Fruit fly (Drosophila melanogaster) whole organism, embryonic: Measurements from ENCODE around the gene CG6149.

Experiments
- Adf1 ChIP-seq: fragments of 200-800 bp; sonication (Bioruptor generic); IDR thresholded peaks from 2 replicates; pipeline ENCODE4 v1.3.6; 2022; ENCODE audit warnings: missing biosample characterization, missing genetic modification characterization
- B-H2 ChIP-seq: fragments of 200-800 bp; sonication (Bioruptor generic); optimal IDR thresholded peaks from 2 replicates; lab custom pipeline; 2018; ENCODE audit warnings: missing biosample characterization, mild to moderate bottlenecking, missing genetic modification characterization
- BtbVII ChIP-seq: fragments of 200-800 bp; sonication (Bioruptor generic); optimal IDR thresholded peaks from 3 replicates; lab custom pipeline; 2017; ENCODE audit warnings: missing biosample characterization, mild to moderate bottlenecking, missing genetic modification characterization
- CG11456 ChIP-seq: fragments of 200-800 bp; sonication (Bioruptor generic); IDR thresholded peaks from 3 replicates; pipeline ENCODE4 v1.3.6; 2022; ENCODE audit warnings: missing biosample characterization, missing genetic modification characterization
- CG12104 ChIP-seq: fragments of 200-800 bp; sonication (Bioruptor generic); optimal IDR thresholded peaks from 3 replicates; lab custom pipeline; 2016; ENCODE audit warnings: missing biosample characterization, missing genetic modification characterization
- CG13775 ChIP-seq: fragments of 200-800 bp; sonication (Bioruptor generic); optimal IDR thresholded peaks from 3 replicates; lab custom pipeline; 2017; ENCODE audit warnings: missing biosample characterization, mild to moderate bottlenecking, missing genetic modification characterization
- CG15601 ChIP-seq: fragments of 200-800 bp; sonication (Bioruptor generic); optimal IDR thresholded peaks from 3 replicates; lab custom pipeline; 2019; ENCODE audit warnings: missing biosample characterization, mild to moderate bottlenecking, missing genetic modification characterization, moderate library complexity
- CG1792 ChIP-seq: fragments of 200-800 bp; sonication (Bioruptor generic); optimal IDR thresholded peaks from 2 replicates; lab custom pipeline; 2016; ENCODE audit warnings: missing biosample characterization, missing genetic modification characterization
- CG31388 ChIP-seq: fragments of 200-800 bp; sonication (Bioruptor generic); optimal IDR thresholded peaks from 2 replicates; lab custom pipeline; 2016; ENCODE audit warnings: missing biosample characterization, missing genetic modification characterization
- CG3281 ChIP-seq: fragments of 200-800 bp; sonication (Bioruptor generic); optimal IDR thresholded peaks from 3 replicates; lab custom pipeline; 2017; ENCODE audit warnings: missing biosample characterization, mild to moderate bottlenecking, missing genetic modification characterization
- CG3726 ChIP-seq: fragments of 200-800 bp; sonication (Bioruptor generic); IDR thresholded peaks from 3 replicates; pipeline ENCODE4, ENCODE4 v1.3.6; 2022; ENCODE audit warnings: missing biosample characterization, missing genetic modification characterization
- CG3838 ChIP-seq: fragments of 200-800 bp; sonication (Bioruptor generic); optimal IDR thresholded peaks from 3 replicates; lab custom pipeline; 2016; ENCODE audit warnings: missing biosample characterization, missing genetic modification characterization
- CG4854 ChIP-seq: fragments of 200-800 bp; sonication (Bioruptor generic); optimal IDR thresholded peaks from 2 replicates; lab custom pipeline; 2016; ENCODE audit warnings: missing biosample characterization, missing genetic modification characterization, inconsistent platforms
- CG6765 ChIP-seq: fragments of 200-800 bp; sonication (Bioruptor generic); optimal IDR thresholded peaks from 3 replicates; lab custom pipeline; 2017; ENCODE audit warnings: missing biosample characterization, mild to moderate bottlenecking, missing genetic modification characterization
- CG7963 ChIP-seq: fragments of 200-800 bp; sonication (Bioruptor generic); IDR thresholded peaks from 3 replicates; pipeline ENCODE4 v1.3.6; 2022; ENCODE audit warnings: missing biosample characterization, missing genetic modification characterization; ENCODE audit not compliant: partially characterized antibody
- CG9437 ChIP-seq: fragments of 200-800 bp; sonication (Bioruptor generic); optimal IDR thresholded peaks from 2 replicates; lab custom pipeline; 2018; ENCODE audit warnings: missing biosample characterization, mild to moderate bottlenecking, missing genetic modification characterization
- E2f2 ChIP-seq: fragments of 200-800 bp; sonication (Bioruptor generic); IDR thresholded peaks from 2 replicates; pipeline ENCODE4 v1.3.6; 2022; ENCODE audit warnings: missing biosample characterization, missing genetic modification characterization
- Ets65A ChIP-seq: fragments of 200-800 bp; sonication (Bioruptor generic); peaks from one replicate; lab custom pipeline; 2016; ENCODE audit warnings: missing biosample characterization, missing genetic modification characterization
- Gsc ChIP-seq: fragments of 200-800 bp; sonication (Bioruptor generic); IDR thresholded peaks from 2 replicates; pipeline ENCODE4 v1.3.6; 2022; ENCODE audit warnings: missing biosample characterization, missing genetic modification characterization
- Hey ChIP-seq: fragments of 200-800 bp; sonication (Bioruptor generic); optimal IDR thresholded peaks from 3 replicates; lab custom pipeline; 2018; ENCODE audit warnings: missing biosample characterization, mild to moderate bottlenecking, missing genetic modification characterization
- Jarid2 ChIP-seq: fragments of 200-800 bp; sonication (Bioruptor generic); optimal IDR thresholded peaks from 3 replicates; lab custom pipeline; 2017; ENCODE audit warnings: mild to moderate bottlenecking, missing biosample characterization, missing genetic modification reagents, missing genetic modification characterization
- MESR4 ChIP-seq: fragments of 200-800 bp; sonication (Bioruptor generic); optimal IDR thresholded peaks from 2 replicates; lab custom pipeline; 2018; ENCODE audit warnings: missing biosample characterization, mild to moderate bottlenecking, missing genetic modification characterization, moderate library complexity
- Mrtf ChIP-seq: fragments of 200-800 bp; sonication (Bioruptor generic); IDR thresholded peaks from 3 replicates; pipeline ENCODE4 v1.3.6; 2022; ENCODE audit warnings: missing biosample characterization, missing genetic modification characterization
- Oli ChIP-seq: fragments of 200-800 bp; sonication (Bioruptor generic); optimal IDR thresholded peaks from 2 replicates; lab custom pipeline; 2018; ENCODE audit warnings: missing biosample characterization, mild to moderate bottlenecking, missing genetic modification characterization, moderate library complexity
- Ptx1 ChIP-seq: fragments of 200-800 bp; sonication (Bioruptor generic); IDR thresholded peaks from 2 replicates; pipeline ENCODE4 v1.3.6; 2022; ENCODE audit warnings: missing biosample characterization, missing genetic modification characterization
- Sox102F ChIP-seq: fragments of 200-800 bp; sonication (Bioruptor generic); optimal IDR thresholded peaks from 2 replicates; lab custom pipeline; 2018; ENCODE audit warnings: missing biosample characterization, mild to moderate bottlenecking, missing genetic modification characterization, moderate library complexity
- Ssrp ChIP-seq: fragments of 200-800 bp; sonication (Bioruptor generic); optimal IDR thresholded peaks from 2 replicates; lab custom pipeline; 2018; ENCODE audit warnings: missing biosample characterization, mild to moderate bottlenecking, missing genetic modification characterization, moderate library complexity
- aop ChIP-seq: fragments of 200-800 bp; sonication (Bioruptor generic); IDR thresholded peaks from 2 replicates; pipeline ENCODE4 v1.3.6; 2022; ENCODE audit warnings: missing biosample characterization, missing genetic modification characterization
- ap ChIP-seq: fragments of 200-800 bp; sonication (Bioruptor generic); IDR thresholded peaks from 2 replicates; pipeline ENCODE4 v1.3.6; 2022; ENCODE audit warnings: missing biosample characterization, missing genetic modification characterization
- ase ChIP-seq: fragments of 200-800 bp; sonication (Bioruptor generic); IDR thresholded peaks from 3 replicates; pipeline ENCODE4 v1.3.6; 2022; ENCODE audit warnings: missing biosample characterization, missing genetic modification characterization
- cad ChIP-seq: fragments of >200 bp; optimal IDR thresholded peaks from 2 replicates; lab custom pipeline; 2017; ENCODE audit warnings: missing biosample characterization, missing genetic modification characterization
- chn ChIP-seq: fragments of 200-800 bp; sonication (Bioruptor generic); optimal IDR thresholded peaks from 2 replicates; lab custom pipeline; 2016; ENCODE audit warnings: missing biosample characterization, missing genetic modification characterization
- ci ChIP-seq: fragments of 200-800 bp; sonication (Bioruptor generic); IDR thresholded peaks from 3 replicates; pipeline ENCODE4 v1.3.6; 2022; ENCODE audit warnings: missing biosample characterization, missing genetic modification characterization
- corto ChIP-seq: fragments of 200-800 bp; sonication (Bioruptor generic); optimal IDR thresholded peaks from 2 replicates; lab custom pipeline; 2016; ENCODE audit warnings: missing biosample characterization, mild to moderate bottlenecking, missing genetic modification characterization, moderate library complexity
- croc ChIP-seq: fragments of 200-800 bp; sonication (Bioruptor generic); conservative IDR thresholded peaks from 3 replicates; pipeline ENCODE4 v1.3.6; 2022; ENCODE audit warnings: missing biosample characterization, missing genetic modification characterization
- fd3F ChIP-seq: fragments of 200-800 bp; sonication (Bioruptor generic); optimal IDR thresholded peaks from 2 replicates; lab custom pipeline; 2018; ENCODE audit warnings: missing biosample characterization, mild to moderate bottlenecking, missing genetic modification characterization, moderate library complexity
- fu2 ChIP-seq: fragments of 200-800 bp; sonication (Bioruptor generic); optimal IDR thresholded peaks from 2 replicates; lab custom pipeline; 2016; ENCODE audit warnings: missing biosample characterization, missing genetic modification characterization
- gcm ChIP-seq: fragments of 200-800 bp; sonication (Bioruptor generic); optimal IDR thresholded peaks from 2 replicates; lab custom pipeline; 2019; ENCODE audit warnings: missing biosample characterization, mild to moderate bottlenecking, missing genetic modification characterization, moderate library complexity
- gsb ChIP-seq: fragments of 200-800 bp; sonication (Bioruptor generic); IDR thresholded peaks from 2 replicates; pipeline ENCODE4 v1.3.6; 2022; ENCODE audit warnings: missing biosample characterization, missing genetic modification characterization
- hbn ChIP-seq: fragments of 200-800 bp; sonication (Bioruptor generic); IDR thresholded peaks from 2 replicates; pipeline ENCODE4 v1.3.6; 2022; ENCODE audit warnings: missing biosample characterization, missing genetic modification characterization; ENCODE audit not compliant: partially characterized antibody
- hkb ChIP-seq, 2 experiments: fragments of 200-800 bp in 1 of 2; fragments of >200 bp in 1 of 2; sonication (Bioruptor generic) in 1 of 2; IDR thresholded peaks in 1 of 2; optimal IDR thresholded peaks in 1 of 2; 2 replicates each; pipeline versions ENCODE4 v1.3.6 to Lab custom; 2017 to 2022; ENCODE audit warnings: missing biosample characterization in 1 of 2, missing genetic modification characterization in 1 of 2
- hth ChIP-seq: fragments of >200 bp; optimal IDR thresholded peaks from 2 replicates; lab custom pipeline; 2017; ENCODE audit warnings: inconsistent platforms
- jumu ChIP-seq: fragments of 200-800 bp; sonication (Bioruptor generic); optimal IDR thresholded peaks from 3 replicates; lab custom pipeline; 2016; ENCODE audit warnings: missing biosample characterization, missing genetic modification characterization
- kah ChIP-seq: fragments of 200-800 bp; sonication (Bioruptor generic); optimal IDR thresholded peaks from 2 replicates; lab custom pipeline; 2018; ENCODE audit warnings: missing biosample characterization, mild to moderate bottlenecking, missing genetic modification characterization
- oc ChIP-seq: fragments of 200-800 bp; sonication (Bioruptor generic); optimal IDR thresholded peaks from 2 replicates; lab custom pipeline; 2018; ENCODE audit warnings: missing biosample characterization, mild to moderate bottlenecking, missing genetic modification characterization, moderate library complexity
- onecut ChIP-seq: fragments of 200-800 bp; sonication (Bioruptor generic); IDR thresholded peaks from 2 replicates; pipeline ENCODE4 v1.3.6; 2022; ENCODE audit warnings: missing biosample characterization, missing genetic modification characterization
- sug ChIP-seq: fragments of 200-800 bp; optimal IDR thresholded peaks from 2 replicates; lab custom pipeline; 2019; ENCODE audit warnings: missing biosample characterization, mild to moderate bottlenecking, missing genetic modification characterization, moderate library complexity
- twi ChIP-seq: fragments of 200-800 bp; optimal IDR thresholded peaks from 2 replicates; lab custom pipeline; 2019; ENCODE audit warnings: missing biosample characterization, mild to moderate bottlenecking, missing genetic modification characterization, moderate library complexity
- vnd ChIP-seq: fragments of 200-800 bp; sonication (Bioruptor generic); IDR thresholded peaks from 3 replicates; pipeline ENCODE4 v1.3.6; 2022; ENCODE audit warnings: missing biosample characterization, missing genetic modification characterization; ENCODE audit not compliant: partially characterized antibody
- zen ChIP-seq: fragments of 200-800 bp; sonication (Bioruptor generic); optimal IDR thresholded peaks from 3 replicates; lab custom pipeline; 2018; ENCODE audit warnings: missing biosample characterization, mild to moderate bottlenecking, missing genetic modification characterization, moderate library complexity

CG6149 gene

dm6 chr3L:11408282-11409047 is 26.8 kb downstream of the CG6149 start (continued):
- TF ChIP-seq E2f2 (GFP tag; lab: Robert Waterston, UW) (no peak), Ets65A (GFP tag; lab: Kevin White, UChicago) (no peak), CG15601 (tag; lab: Kevin White, UChicago) (no peak), ap (GFP tag; lab: Robert Waterston, UW) (no peak), CG9437 (GFP tag; lab: Kevin White, UChicago) (peak; percentile 16), ci (GFP tag; lab: Robert Waterston, UW) (peak; percentile 57; the same call in 2 of the 3 replicates), Ssrp (tag; lab: Kevin White, UChicago) (peak; percentile 10), CG3838 (GFP tag; lab: Kevin White, UChicago) (no peak), MESR4 (GFP tag; lab: Kevin White, UChicago) (no peak), gsb (GFP tag; lab: Robert Waterston, UW) (no peak), CG31388 (GFP tag; lab: Kevin White, UChicago) (no peak), CG12104 (no peak), chn (GFP tag; lab: Kevin White, UChicago) (peak; percentile 23), gcm (GFP tag; lab: Kevin White, UChicago) (no peak), fd3F (GFP tag; lab: Kevin White, UChicago) (no peak), aop (no peak), corto (no peak), CG3726 (GFP tag; lab: Robert Waterston, UW) (no peak), zen (tag; lab: Kevin White, UChicago) (no peak), CG13775 (GFP tag; lab: Kevin White, UChicago) (no peak), croc (GFP tag; lab: Robert Waterston, UW) (no peak), CG1792 (GFP tag; lab: Kevin White, UChicago) (no peak), kah (GFP tag; lab: Kevin White, UChicago) (no peak), vnd (GFP tag; lab: Robert Waterston, UW) (no peak), twi (tag; lab: Kevin White, UChicago) (no peak), onecut (no peak; the same call in 1 of the 2 replicates), CG6765 (no peak), BtbVII (GFP tag; lab: Kevin White, UChicago) (no peak), jumu (GFP tag; lab: Kevin White, UChicago) (no peak), Oli (peak; percentile 52), CG7963 (GFP tag; lab: Robert Waterston, UW) (no peak), hkb (optimal IDR thresholded peaks at IDR 0.05; lab: Kevin White, UChicago) (no peak), hkb (GFP tag; IDR thresholded peaks at IDR 0.05; lab: Robert Waterston, UW) (no peak), B-H2 (GFP tag; lab: Kevin White, UChicago) (no peak), oc (tag; lab: Kevin White, UChicago) (no peak), Gsc (no peak), hth (lab: Kevin White, UChicago) (no peak), sug (tag; lab: Kevin White, UChicago) (no peak), Mrtf (no peak), Adf1 (no peak), Jarid2 (GFP tag; lab: Kevin White, UChicago) (no peak), Hey (tag; lab: Kevin White, UChicago) (no peak), CG3281 (GFP tag; lab: Kevin White, UChicago) (peak; percentile 5), fu2 (GFP tag; lab: Kevin White, UChicago) (no peak), hbn (no peak), Ptx1 (GFP tag; lab: Robert Waterston, UW) (peak; percentile 23; the same call in 1 of the 2 replicates), Sox102F (GFP tag; lab: Kevin White, UChicago) (peak; percentile 38), CG4854 (no peak), cad (GFP tag; lab: Kevin White, UChicago) (no peak), ase (GFP tag; lab: Robert Waterston, UW) (no peak), CG11456 (GFP tag; lab: Robert Waterston, UW) (no peak)
